Worm (Caenorhabditis elegans) whole organism, L1 larva: Measurements from ENCODE around the gene Y38E10A.2.

Source experiments
- C04F5.9 ChIP-seq: sonication (generic microtip); optimal IDR thresholded peaks from 2 replicates; lab custom pipeline; 2016; ENCODE audit warnings: missing genetic modification characterization, missing compliant biosample characterization
- aha-1 ChIP-seq: fragments of 150-350 bp; optimal IDR thresholded peaks from 2 replicates; lab custom pipeline; 2014; ENCODE audit warnings: missing biosample characterization, missing genetic modification characterization
- ama-1 ChIP-seq: fragments of 150-350 bp; optimal IDR thresholded peaks from 2 replicates; lab custom pipeline; 2014
- blmp-1 ChIP-seq: fragments of 150-350 bp; optimal IDR thresholded peaks from 2 replicates; lab custom pipeline; 2014; ENCODE audit warnings: missing biosample characterization, missing genetic modification characterization
- ceh-8 ChIP-seq: fragments of 200-800 bp; sonication (Bioruptor generic); optimal IDR thresholded peaks from 2 replicates; lab custom pipeline; 2018; ENCODE audit warnings: mild to moderate bottlenecking, missing genetic modification characterization, moderate library complexity, missing compliant biosample characterization
- ceh-82 ChIP-seq, 3 experiments: fragments of 150-350 bp in 1 of 3; sonication (generic microtip) in 2 of 3; optimal IDR thresholded peaks; 2 replicates each; lab custom pipeline; 2014 to 2017; ENCODE audit warnings: missing biosample characterization in 3 of 3, missing genetic modification characterization in 3 of 3
- dpl-1 ChIP-seq, 3 experiments: fragments of 150-350 bp in 2 of 3; sonication (generic microtip) in 1 of 3; optimal IDR thresholded peaks; 2 replicates each; lab custom pipeline; 2014 to 2017; ENCODE audit warnings: missing biosample characterization in 3 of 3, missing genetic modification characterization in 3 of 3, missing genetic modification reagents in 3 of 3
- efl-1 ChIP-seq, 4 experiments: fragments of 150-350 bp; optimal IDR thresholded peaks in 3 of 4; peaks in 1 of 4; 1 replicate in 1 of 4; 2 replicates in 3 of 4; lab custom pipeline; 2014; ENCODE audit warnings: missing biosample characterization in 2 of 4, missing genetic modification characterization in 2 of 4, missing genetic modification reagents in 2 of 4
- efl-3 ChIP-seq: fragments of 200-800 bp; sonication (Bioruptor generic); optimal IDR thresholded peaks from 2 replicates; lab custom pipeline; 2018; ENCODE audit warnings: mild to moderate bottlenecking, missing genetic modification characterization, missing compliant biosample characterization
- elt-3 ChIP-seq, 6 experiments: fragments of 150-350 bp in 1 of 6; sonication (generic microtip); optimal IDR thresholded peaks; 2 replicates each; lab custom pipeline; 2017 to 2018; ENCODE audit warnings: missing biosample characterization in 6 of 6, missing genetic modification characterization in 6 of 6, inconsistent platforms in 1 of 6
- fkh-10 ChIP-seq: sonication (generic microtip); optimal IDR thresholded peaks from 2 replicates; lab custom pipeline; 2017; ENCODE audit warnings: missing biosample characterization, missing genetic modification reagents, missing genetic modification characterization
- fos-1 ChIP-seq: fragments of 150-350 bp; optimal IDR thresholded peaks from 2 replicates; lab custom pipeline; 2014; ENCODE audit warnings: missing biosample characterization, missing genetic modification characterization
- grh-1 ChIP-seq: fragments of 200-800 bp; sonication (Bioruptor generic); IDR thresholded peaks from 2 replicates; pipeline ENCODE4 v1.3.6; 2022; ENCODE audit warnings: missing genetic modification reagents, missing genetic modification characterization, missing compliant biosample characterization
- hlh-17 ChIP-seq: fragments of 200-800 bp; sonication (Bioruptor generic); optimal IDR thresholded peaks from 2 replicates; lab custom pipeline; 2018; ENCODE audit warnings: missing genetic modification characterization, mild to moderate bottlenecking, missing compliant biosample characterization, moderate library complexity, borderline replicate concordance
- hpl-2 ChIP-seq: fragments of 150-350 bp; optimal IDR thresholded peaks from 2 replicates; lab custom pipeline; 2014; ENCODE audit warnings: missing biosample characterization, missing genetic modification reagents, missing genetic modification characterization
- lin-14 ChIP-seq: fragments of 200-800 bp; sonication (Bioruptor generic); optimal IDR thresholded peaks from 2 replicates; lab custom pipeline; 2018; ENCODE audit warnings: mild to moderate bottlenecking, missing genetic modification characterization, moderate library complexity, missing compliant biosample characterization
- lin-15B ChIP-seq: fragments of 150-350 bp; sonication (generic microtip); optimal IDR thresholded peaks from 3 replicates; lab custom pipeline; 2014; ENCODE audit warnings: missing biosample characterization, missing genetic modification characterization
- lin-35 ChIP-seq, 2 experiments: fragments of 150-350 bp; optimal IDR thresholded peaks; 2 replicates each; lab custom pipeline; 2014; ENCODE audit warnings: missing biosample characterization in 2 of 2, missing genetic modification characterization in 2 of 2, missing genetic modification reagents in 2 of 2
- lin-39 ChIP-seq: fragments of 150-350 bp; optimal IDR thresholded peaks from 2 replicates; lab custom pipeline; 2014; ENCODE audit warnings: missing biosample characterization, missing genetic modification reagents, missing genetic modification characterization
- mdl-1 ChIP-seq, 2 experiments: fragments of 150-350 bp; optimal IDR thresholded peaks; 2 replicates each; lab custom pipeline; 2014 to 2017; ENCODE audit warnings: missing biosample characterization in 2 of 2, missing genetic modification characterization in 2 of 2, inconsistent platforms in 1 of 2
- nhr-11 ChIP-seq: fragments of 150-350 bp; optimal IDR thresholded peaks from 2 replicates; lab custom pipeline; 2014; ENCODE audit warnings: missing biosample characterization, missing genetic modification characterization
- nhr-12 ChIP-seq: sonication (generic microtip); optimal IDR thresholded peaks from 2 replicates; lab custom pipeline; 2017; ENCODE audit warnings: missing biosample characterization, missing genetic modification characterization
- nhr-19 ChIP-seq: fragments of 200-800 bp; sonication (Bioruptor generic); conservative IDR thresholded peaks from 2 replicates; pipeline ENCODE4 v1.3.6; 2022; ENCODE audit warnings: missing genetic modification characterization, missing compliant biosample characterization
- nhr-20 ChIP-seq: sonication (generic microtip); optimal IDR thresholded peaks from 2 replicates; lab custom pipeline; 2016; ENCODE audit warnings: mild to moderate bottlenecking, missing genetic modification characterization, missing compliant biosample characterization
- nhr-28 ChIP-seq: fragments of 150-350 bp; optimal IDR thresholded peaks from 2 replicates; lab custom pipeline; 2014; ENCODE audit warnings: missing biosample characterization, missing genetic modification characterization
- nhr-47 ChIP-seq: sonication (generic microtip); optimal IDR thresholded peaks from 2 replicates; lab custom pipeline; 2016; ENCODE audit warnings: mild to moderate bottlenecking, missing genetic modification characterization, moderate library complexity, missing compliant biosample characterization
- nhr-71 ChIP-seq: sonication (generic microtip); optimal IDR thresholded peaks from 2 replicates; lab custom pipeline; 2016; ENCODE audit warnings: mild to moderate bottlenecking, missing genetic modification characterization, moderate library complexity, missing compliant biosample characterization
- nhr-77 ChIP-seq: fragments of 150-350 bp; optimal IDR thresholded peaks from 2 replicates; lab custom pipeline; 2014; ENCODE audit warnings: missing biosample characterization, missing genetic modification characterization
- nhr-85 ChIP-seq: sonication (generic microtip); peaks from one replicate; lab custom pipeline; 2016; ENCODE audit warnings: missing genetic modification characterization, inconsistent platforms, missing compliant biosample characterization
- nhr-90 ChIP-seq: sonication (generic microtip); optimal IDR thresholded peaks from 2 replicates; lab custom pipeline; 2016; ENCODE audit warnings: mild to moderate bottlenecking, missing genetic modification characterization, missing compliant biosample characterization; ENCODE audit not compliant: poor library complexity
- pax-3 ChIP-seq: fragments of 200-800 bp; sonication (Bioruptor generic); optimal IDR thresholded peaks from 2 replicates; lab custom pipeline; 2018; ENCODE audit warnings: mild to moderate bottlenecking, missing genetic modification characterization, moderate library complexity, missing compliant biosample characterization
- pqm-1 ChIP-seq: sonication (generic microtip); optimal IDR thresholded peaks from 3 replicates; lab custom pipeline; 2017; ENCODE audit warnings: missing biosample characterization, missing genetic modification characterization
- snu-23 ChIP-seq: sonication (generic microtip); optimal IDR thresholded peaks from 2 replicates; lab custom pipeline; 2016; ENCODE audit warnings: missing genetic modification characterization, missing compliant biosample characterization
- sox-4 ChIP-seq: sonication (generic microtip); optimal IDR thresholded peaks from 2 replicates; lab custom pipeline; 2016; ENCODE audit warnings: missing genetic modification characterization, missing compliant biosample characterization
- tbx-2 ChIP-seq: sonication (generic microtip); optimal IDR thresholded peaks from 2 replicates; lab custom pipeline; 2016; ENCODE audit warnings: missing genetic modification characterization, missing compliant biosample characterization
- unc-86 ChIP-seq: sonication (generic microtip); optimal IDR thresholded peaks from 2 replicates; lab custom pipeline; 2016; ENCODE audit warnings: missing genetic modification characterization, missing compliant biosample characterization
- xbp-1 ChIP-seq: sonication (generic microtip); optimal IDR thresholded peaks from 2 replicates; lab custom pipeline; 2016; ENCODE audit warnings: missing genetic modification characterization, missing compliant biosample characterization
- ztf-11 ChIP-seq, 2 experiments: sonication (generic microtip); optimal IDR thresholded peaks; 2 replicates each; lab custom pipeline; 2016 to 2017; ENCODE audit warnings: missing genetic modification characterization in 2 of 2, missing biosample characterization in 1 of 2, missing compliant biosample characterization in 1 of 2

The Y38E10A.2 gene

ce11 chrII:12573541-12573940, at the start of gene Y38E10A.2:
Gene Y38E10A.2, minus strand, starts transcription at chrII:12573641.
- TF ChIP-seq ceh-8 (no peak), ztf-11 (tag; optimal IDR thresholded peaks at IDR 0.05; lab: Kevin White, UChicago) (no peak), lin-15B (no peak), sox-4 (tag; lab: Kevin White, UChicago) (no peak), ama-1 (lab: Kevin White, UChicago) (no peak), nhr-11 (tag; lab: Kevin White, UChicago) (no peak)

- TF ChIP-seq hlh-17 (GFP tag; lab: Kevin White, UChicago) (no peak), nhr-12 (no peak), fos-1 (tag; lab: Kevin White, UChicago) (no peak), snu-23 (GFP tag; lab: Kevin White, UChicago) (no peak), efl-3 (GFP tag; lab: Kevin White, UChicago) (no peak), elt-3 (tag; optimal IDR thresholded peaks at IDR 0.05; lab: Kevin White, UChicago) (peak in 2 of 6 experiments; percentile 3 to 58), nhr-20 (tag; lab: Kevin White, UChicago) (peak; percentile 41), nhr-85 (tag; lab: Kevin White, UChicago) (peak; percentile 50), lin-35 (GFP tag; optimal IDR thresholded peaks at IDR 0.05; lab: Kevin White, UChicago) (peak in 1 of 2 experiments; percentile 22)
- TF ChIP-seq, all 84 proteins: peak for 4
Observed at ce11 chrII:12622843-12623242, 49.4 kb upstream of the Y38E10A.2 start.

DNA sequence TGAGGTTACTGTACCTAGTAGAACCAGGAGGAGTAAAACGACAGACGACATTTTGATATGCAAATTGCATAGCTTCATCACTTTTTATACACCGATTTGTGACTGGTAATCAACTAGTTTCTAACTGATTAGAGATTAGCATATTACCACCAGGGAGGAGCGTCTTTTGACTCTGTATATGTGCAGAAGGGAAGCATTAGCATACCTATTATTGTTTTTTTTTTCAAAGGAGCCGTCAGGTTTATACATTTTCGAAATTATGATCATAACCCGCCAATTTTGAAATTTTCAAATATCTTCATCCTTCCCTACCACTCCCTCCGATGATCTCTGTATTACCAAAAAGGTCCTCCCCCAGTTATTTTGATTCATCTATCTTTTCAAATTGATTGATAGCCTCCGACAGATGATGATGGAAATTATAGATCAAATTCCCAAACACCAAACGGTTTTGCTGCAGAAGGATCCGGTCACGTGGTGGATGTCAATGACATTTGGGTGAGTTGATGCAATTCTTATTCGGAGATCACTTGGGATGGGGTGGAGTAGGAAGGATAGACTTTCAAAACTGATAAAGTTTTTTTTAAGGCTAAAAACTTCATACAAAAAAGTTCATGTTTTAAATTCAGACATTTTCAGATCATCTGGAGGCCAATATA, 48.6 kb upstream of the Y38E10A.2 start, which contains the start of gene nspe-8:
nspe-8 (minus strand) TSS at position 51 of the 659 bp plus-strand sequence.
- no peak for TF ChIP-seq nhr-28 (tag; lab: Kevin White, UChicago)
- TF ChIP-seq nhr-90 (tag; lab: Kevin White, UChicago), result peak; percentile 63
- no peak for TF ChIP-seq fkh-10 (GFP tag; lab: Kevin White, UChicago)
- peak in 1 of 2 experiments; percentile 65 for TF ChIP-seq lin-35 (GFP tag; optimal IDR thresholded peaks at IDR 0.05; lab: Kevin White, UChicago)
- TF ChIP-seq elt-3 (tag; optimal IDR thresholded peaks at IDR 0.05; lab: Kevin White, UChicago), result peak in 5 of 6 experiments; percentile 60 to 86 (median 75)
- TF ChIP-seq grh-1 (GFP tag; lab: Robert Waterston, UW), result no peak
- peak; percentile 69 for TF ChIP-seq nhr-47 (tag; lab: Kevin White, UChicago)
- no peak for TF ChIP-seq xbp-1 (tag; lab: Kevin White, UChicago)
- TF ChIP-seq unc-86, result no peak
- no peak for TF ChIP-seq efl-1 (optimal IDR thresholded peaks at IDR 0.05; lab: Kevin White, UChicago)
- peak in 1 of 2 experiments; percentile 81 for TF ChIP-seq efl-1 (GFP tag; optimal IDR thresholded peaks at IDR 0.05 in 1 of 2; lab: Kevin White, UChicago)
- TF ChIP-seq snu-23 (GFP tag; lab: Kevin White, UChicago), result peak; percentile 63
- TF ChIP-seq aha-1 (tag; lab: Kevin White, UChicago), result no peak
- TF ChIP-seq mdl-1 (tag; optimal IDR thresholded peaks at IDR 0.05; lab: Kevin White, UChicago), result peak in 1 of 2 experiments; percentile 15
- TF ChIP-seq nhr-19 (GFP tag; lab: Robert Waterston, UW), result peak; percentile 44
- TF ChIP-seq nhr-77, result no peak
- TF ChIP-seq nhr-71, result peak; percentile 81
- no peak for TF ChIP-seq pqm-1 (tag; lab: Kevin White, UChicago)
- peak; percentile 77 for TF ChIP-seq tbx-2 (tag; lab: Kevin White, UChicago)
- TF ChIP-seq blmp-1 (tag; lab: Kevin White, UChicago), result peak; percentile 38
- TF ChIP-seq nhr-85 (tag; lab: Kevin White, UChicago), result peak; percentile 97
- no peak for TF ChIP-seq C04F5.9
- no peak for TF ChIP-seq hpl-2 (GFP tag; lab: Kevin White, UChicago)
- peak in 1 of 3 experiments; percentile 34 for TF ChIP-seq dpl-1 (GFP tag; optimal IDR thresholded peaks at IDR 0.05; lab: Kevin White, UChicago)
- peak; percentile 70 for TF ChIP-seq lin-14 (GFP tag; lab: Kevin White, UChicago)
- no peak for TF ChIP-seq pax-3 (tag; lab: Kevin White, UChicago)
- peak; percentile 90 for TF ChIP-seq nhr-20 (tag; lab: Kevin White, UChicago)
- TF ChIP-seq ceh-8, result no peak
- no peak for TF ChIP-seq ceh-82 (tag; optimal IDR thresholded peaks at IDR 0.05; lab: Kevin White, UChicago)
- peak; percentile 24 for TF ChIP-seq lin-39 (tag; lab: Kevin White, UChicago)
- TF ChIP-seq, all 84 proteins: peak for 16
